Fruit fly (Drosophila melanogaster): ENCODE results near the gene Nckx30C.

Nckx30C gene

dm6 chr2L:9784468-9784867, 38.2 kb upstream of the Nckx30C start:
- peak; percentile 3 for TF ChIP-seq CG3032 (tag; optimal IDR thresholded peaks at IDR 0.05)
- TF ChIP-seq Eip78C (GFP tag) = peak; percentile 52
- peak; percentile 17 to 24 for TF ChIP-seq ss (GFP tag; optimal IDR thresholded peaks at IDR 0.05)
- no peak for TF ChIP-seq lz (GFP tag; optimal IDR thresholded peaks at IDR 0.05)
- no peak for TF ChIP-seq CG32006 (GFP tag; optimal IDR thresholded peaks at IDR 0.05)
- no peak for TF ChIP-seq OdsH (GFP tag; optimal IDR thresholded peaks at IDR 0.05)

dm6 chr2L:9783130-9783529, 36.8 kb upstream of the Nckx30C start:
- TF ChIP-seq Ets21C (GFP tag; optimal IDR thresholded peaks at IDR 0.05) (no peak), ss (GFP tag; optimal IDR thresholded peaks at IDR 0.05) (no peak), Blimp-1 (GFP tag; optimal IDR thresholded peaks at IDR 0.05) (peak; percentile 21), CG6854 (GFP tag; optimal IDR thresholded peaks at IDR 0.05) (no peak), Hr4 (GFP tag; optimal IDR thresholded peaks at IDR 0.05) (no peak), lz (GFP tag; optimal IDR thresholded peaks at IDR 0.05) (no peak), CG6163 (GFP tag; IDR thresholded peaks at IDR 0.05) (no peak), CG11294 (GFP tag; IDR thresholded peaks at IDR 0.05) (no peak), achi (GFP tag; optimal IDR thresholded peaks at IDR 0.05) (no peak), Eip78C (GFP tag) (peak; percentile 51), Sox15 (GFP tag; optimal IDR thresholded peaks at IDR 0.05) (no peak), CG11902 (GFP tag; optimal IDR thresholded peaks at IDR 0.05) (no peak), vri (GFP tag; optimal IDR thresholded peaks at IDR 0.05) (peak; percentile 35), CG11762 (GFP tag; optimal IDR thresholded peaks at IDR 0.05; ENCODE audit: insufficient read depth) (no peak), CG6276 (GFP tag; optimal IDR thresholded peaks at IDR 0.05) (no peak), CG1621 (tag; optimal IDR thresholded peaks at IDR 0.05) (no peak), fkh (GFP tag; optimal IDR thresholded peaks at IDR 0.05) (peak; percentile 28), CG6792 (GFP tag; optimal IDR thresholded peaks at IDR 0.05) (no peak), CG16779 (tag; optimal IDR thresholded peaks at IDR 0.05) (no peak), cyc (GFP tag; optimal IDR thresholded peaks at IDR 0.05) (no peak), CG3032 (tag; optimal IDR thresholded peaks at IDR 0.05) (no peak), Lpt (GFP tag; optimal IDR thresholded peaks at IDR 0.05) (no peak), Gug (GFP tag; IDR thresholded peaks at IDR 0.05) (no peak)

- TF ChIP-seq vri (GFP tag; optimal IDR thresholded peaks at IDR 0.05) (peak; percentile 85), CG3919 (GFP tag; optimal IDR thresholded peaks at IDR 0.05) (peak; percentile 54), topi (GFP tag; optimal IDR thresholded peaks at IDR 0.05) (peak; percentile 62), lz (GFP tag; optimal IDR thresholded peaks at IDR 0.05) (no peak), fd59A (GFP tag; optimal IDR thresholded peaks at IDR 0.05) (peak; percentile 2), Hr4 (GFP tag; optimal IDR thresholded peaks at IDR 0.05) (no peak), CG8632 (GFP tag; optimal IDR thresholded peaks at IDR 0.05) (peak; percentile 8), CG4318 (GFP tag; optimal IDR thresholded peaks at IDR 0.05) (no peak), CG15336 (GFP tag; IDR thresholded peaks at IDR 0.05) (peak; percentile 65; the same call in 1 of the 2 replicates), CG31627 (GFP tag; optimal IDR thresholded peaks at IDR 0.05) (no peak), ss (GFP tag; optimal IDR thresholded peaks at IDR 0.05) (peak; percentile 74 to 76), Gug (GFP tag; IDR thresholded peaks at IDR 0.05) (0 out of 2 replicates have a peak, but pooled peaks have one; percentile 42), CG8119 (GFP tag; IDR thresholded peaks at IDR 0.05) (peak; percentile 46; the same call in 2 of the 3 replicates), CG6276 (GFP tag; optimal IDR thresholded peaks at IDR 0.05) (peak; percentile 53), pdm3 (GFP tag; optimal IDR thresholded peaks at IDR 0.05) (no peak), CG6792 (GFP tag; optimal IDR thresholded peaks at IDR 0.05) (peak; percentile 35), CG16779 (tag; optimal IDR thresholded peaks at IDR 0.05) (peak; percentile 76), CG1621 (tag; optimal IDR thresholded peaks at IDR 0.05) (peak; percentile 64), Eip78C (GFP tag) (peak; percentile 72), CG8319 (GFP tag; optimal IDR thresholded peaks at IDR 0.05) (no peak), cyc (GFP tag; optimal IDR thresholded peaks at IDR 0.05) (peak; percentile 22), CG34406 (GFP tag; optimal IDR thresholded peaks at IDR 0.05) (peak; percentile 11), CG11902 (GFP tag; optimal IDR thresholded peaks at IDR 0.05) (no peak), spab (GFP tag; optimal IDR thresholded peaks at IDR 0.05) (peak; percentile 31), esn (GFP tag; optimal IDR thresholded peaks at IDR 0.05) (peak; percentile 57), svp (GFP tag) (peak; percentile 81), Eip75B (GFP tag; optimal IDR thresholded peaks at IDR 0.05) (peak; percentile 50), Hr39 (GFP tag; optimal IDR thresholded peaks at IDR 0.05) (no peak), dac (GFP tag; optimal IDR thresholded peaks at IDR 0.05) (no peak), Blimp-1 (GFP tag; optimal IDR thresholded peaks at IDR 0.05) (no peak), Met (GFP tag; optimal IDR thresholded peaks at IDR 0.05) (no peak), CG32006 (GFP tag; optimal IDR thresholded peaks at IDR 0.05) (peak; percentile 28), Hr38 (GFP tag; optimal IDR thresholded peaks at IDR 0.05) (no peak), Eip93F (GFP tag; optimal IDR thresholded peaks at IDR 0.05) (peak; percentile 62), Sox15 (GFP tag; optimal IDR thresholded peaks at IDR 0.05) (no peak), CG3032 (tag; optimal IDR thresholded peaks at IDR 0.05) (no peak), Ets96B (tag; optimal IDR thresholded peaks at IDR 0.05) (peak; percentile 20), Lpt (GFP tag; optimal IDR thresholded peaks at IDR 0.05) (peak; percentile 73)
These were observed 35.9 kb upstream of the Nckx30C start, which contains the start of gene IP3K1 for dm6 chr2L:9782176-9782581. IP3K1 (plus strand) TSS chr2L:9782384.

All from whole organism, prepupa.